Worm (Caenorhabditis elegans) whole organism, L1 larva: Measurements from ENCODE around the gene srx-111.

Source experiments
- C04F5.9 ChIP-seq: sonication (generic microtip); optimal IDR thresholded peaks from 2 replicates; lab custom pipeline; 2016; ENCODE audit warnings: missing genetic modification characterization, missing compliant biosample characterization
- C16A3.4 ChIP-seq: fragments of 150-350 bp; optimal IDR thresholded peaks from 2 replicates; lab custom pipeline; 2014; ENCODE audit warnings: missing biosample characterization, missing genetic modification characterization
- F16B12.6 ChIP-seq: fragments of 150-350 bp; optimal IDR thresholded peaks from 2 replicates; lab custom pipeline; 2014; ENCODE audit warnings: missing biosample characterization, missing genetic modification characterization
- Y116A8C.19 ChIP-seq: sonication (generic microtip); optimal IDR thresholded peaks from 2 replicates; lab custom pipeline; 2016; ENCODE audit warnings: missing compliant biosample characterization, missing genetic modification characterization, borderline replicate concordance
- aha-1 ChIP-seq: fragments of 150-350 bp; optimal IDR thresholded peaks from 2 replicates; lab custom pipeline; 2014; ENCODE audit warnings: missing biosample characterization, missing genetic modification characterization
- alr-1 ChIP-seq: fragments of 200-800 bp; sonication (Bioruptor generic); optimal IDR thresholded peaks from 2 replicates; lab custom pipeline; 2018; ENCODE audit warnings: borderline replicate concordance, mild to moderate bottlenecking, missing genetic modification characterization, missing compliant biosample characterization
- blmp-1 ChIP-seq: fragments of 150-350 bp; optimal IDR thresholded peaks from 2 replicates; lab custom pipeline; 2014; ENCODE audit warnings: missing biosample characterization, missing genetic modification characterization
- ceh-63 ChIP-seq: fragments of 200-800 bp; sonication (Bioruptor generic); optimal IDR thresholded peaks from 2 replicates; lab custom pipeline; 2018; ENCODE audit warnings: mild to moderate bottlenecking, missing genetic modification characterization, missing compliant biosample characterization
- ceh-8 ChIP-seq: fragments of 200-800 bp; sonication (Bioruptor generic); optimal IDR thresholded peaks from 2 replicates; lab custom pipeline; 2018; ENCODE audit warnings: mild to moderate bottlenecking, missing genetic modification characterization, moderate library complexity, missing compliant biosample characterization
- dpl-1 ChIP-seq, 3 experiments: fragments of 150-350 bp in 2 of 3; sonication (generic microtip) in 1 of 3; optimal IDR thresholded peaks; 2 replicates each; lab custom pipeline; 2014 to 2017; ENCODE audit warnings: missing biosample characterization in 3 of 3, missing genetic modification characterization in 3 of 3, missing genetic modification reagents in 3 of 3
- dsc-1 ChIP-seq: sonication (generic microtip); optimal IDR thresholded peaks from 2 replicates; lab custom pipeline; 2016; ENCODE audit warnings: mild to moderate bottlenecking, missing genetic modification characterization, missing compliant biosample characterization
- efl-1 ChIP-seq, 4 experiments: fragments of 150-350 bp; optimal IDR thresholded peaks in 3 of 4; peaks in 1 of 4; 1 replicate in 1 of 4; 2 replicates in 3 of 4; lab custom pipeline; 2014; ENCODE audit warnings: missing biosample characterization in 2 of 4, missing genetic modification characterization in 2 of 4, missing genetic modification reagents in 2 of 4
- efl-3 ChIP-seq: fragments of 200-800 bp; sonication (Bioruptor generic); optimal IDR thresholded peaks from 2 replicates; lab custom pipeline; 2018; ENCODE audit warnings: mild to moderate bottlenecking, missing genetic modification characterization, missing compliant biosample characterization
- elt-2 ChIP-seq: sonication (generic microtip); optimal IDR thresholded peaks from 2 replicates; lab custom pipeline; 2016; ENCODE audit warnings: missing genetic modification characterization, mild to moderate bottlenecking, inconsistent platforms, missing compliant biosample characterization, missing genetic modification reagents
- fkh-10 ChIP-seq: sonication (generic microtip); optimal IDR thresholded peaks from 2 replicates; lab custom pipeline; 2017; ENCODE audit warnings: missing biosample characterization, missing genetic modification reagents, missing genetic modification characterization
- fos-1 ChIP-seq: fragments of 150-350 bp; optimal IDR thresholded peaks from 2 replicates; lab custom pipeline; 2014; ENCODE audit warnings: missing biosample characterization, missing genetic modification characterization
- hlh-17 ChIP-seq: fragments of 200-800 bp; sonication (Bioruptor generic); optimal IDR thresholded peaks from 2 replicates; lab custom pipeline; 2018; ENCODE audit warnings: missing genetic modification characterization, mild to moderate bottlenecking, missing compliant biosample characterization, moderate library complexity, borderline replicate concordance
- irx-1 ChIP-seq: sonication (generic microtip); optimal IDR thresholded peaks from 2 replicates; lab custom pipeline; 2016; ENCODE audit warnings: missing genetic modification characterization, missing compliant biosample characterization
- isw-1 ChIP-seq: fragments of 200-800 bp; sonication (Bioruptor generic); IDR thresholded peaks from 2 replicates; pipeline ENCODE4 v1.3.6; 2022; ENCODE audit warnings: missing genetic modification characterization, missing compliant biosample characterization
- jun-1 ChIP-seq: fragments of 150-350 bp; optimal IDR thresholded peaks from 2 replicates; lab custom pipeline; 2014; ENCODE audit warnings: missing biosample characterization, missing genetic modification reagents, missing genetic modification characterization
- lin-14 ChIP-seq: fragments of 200-800 bp; sonication (Bioruptor generic); optimal IDR thresholded peaks from 2 replicates; lab custom pipeline; 2018; ENCODE audit warnings: mild to moderate bottlenecking, missing genetic modification characterization, moderate library complexity, missing compliant biosample characterization
- lin-39 ChIP-seq: fragments of 150-350 bp; optimal IDR thresholded peaks from 2 replicates; lab custom pipeline; 2014; ENCODE audit warnings: missing biosample characterization, missing genetic modification reagents, missing genetic modification characterization
- mdl-1 ChIP-seq, 2 experiments: fragments of 150-350 bp; optimal IDR thresholded peaks; 2 replicates each; lab custom pipeline; 2014 to 2017; ENCODE audit warnings: missing biosample characterization in 2 of 2, missing genetic modification characterization in 2 of 2, inconsistent platforms in 1 of 2
- mef-2 ChIP-seq: fragments of 150-350 bp; optimal IDR thresholded peaks from 2 replicates; lab custom pipeline; 2014; ENCODE audit warnings: missing biosample characterization, missing genetic modification characterization
- mep-1 ChIP-seq: fragments of 150-350 bp; optimal IDR thresholded peaks from 2 replicates; lab custom pipeline; 2014; ENCODE audit warnings: missing biosample characterization, missing genetic modification characterization
- nhr-11 ChIP-seq: fragments of 150-350 bp; optimal IDR thresholded peaks from 2 replicates; lab custom pipeline; 2014; ENCODE audit warnings: missing biosample characterization, missing genetic modification characterization
- nhr-19 ChIP-seq: fragments of 200-800 bp; sonication (Bioruptor generic); conservative IDR thresholded peaks from 2 replicates; pipeline ENCODE4 v1.3.6; 2022; ENCODE audit warnings: missing genetic modification characterization, missing compliant biosample characterization
- nhr-20 ChIP-seq: sonication (generic microtip); optimal IDR thresholded peaks from 2 replicates; lab custom pipeline; 2016; ENCODE audit warnings: mild to moderate bottlenecking, missing genetic modification characterization, missing compliant biosample characterization
- nhr-237 ChIP-seq: fragments of 150-350 bp; optimal IDR thresholded peaks from 2 replicates; lab custom pipeline; 2014; ENCODE audit warnings: missing biosample characterization, missing genetic modification characterization
- nhr-84 ChIP-seq: sonication (generic microtip); optimal IDR thresholded peaks from 2 replicates; lab custom pipeline; 2017; ENCODE audit warnings: missing biosample characterization, missing genetic modification characterization
- nhr-85 ChIP-seq: sonication (generic microtip); peaks from one replicate; lab custom pipeline; 2016; ENCODE audit warnings: missing genetic modification characterization, inconsistent platforms, missing compliant biosample characterization
- pag-3 ChIP-seq: sonication (generic microtip); optimal IDR thresholded peaks from 2 replicates; lab custom pipeline; 2017; ENCODE audit warnings: missing genetic modification characterization, mild to moderate bottlenecking, missing compliant biosample characterization, antibody characterized with exemption, borderline replicate concordance; ENCODE audit not compliant: insufficient read depth
- pqm-1 ChIP-seq: sonication (generic microtip); optimal IDR thresholded peaks from 3 replicates; lab custom pipeline; 2017; ENCODE audit warnings: missing biosample characterization, missing genetic modification characterization
- snpc-4 ChIP-seq: fragments of 150-350 bp; optimal IDR thresholded peaks from 2 replicates; lab custom pipeline; 2014; ENCODE audit warnings: missing biosample characterization, missing genetic modification characterization
- sox-4 ChIP-seq: sonication (generic microtip); optimal IDR thresholded peaks from 2 replicates; lab custom pipeline; 2016; ENCODE audit warnings: missing genetic modification characterization, missing compliant biosample characterization
- swsn-7 ChIP-seq: sonication (generic microtip); optimal IDR thresholded peaks from 2 replicates; lab custom pipeline; 2016; ENCODE audit warnings: missing genetic modification characterization, missing compliant biosample characterization
- unc-130 ChIP-seq: fragments of 150-350 bp; optimal IDR thresholded peaks from 2 replicates; lab custom pipeline; 2017; ENCODE audit warnings: missing biosample characterization, missing genetic modification characterization, inconsistent platforms
- unc-30 ChIP-seq: sonication (generic microtip); optimal IDR thresholded peaks from 2 replicates; lab custom pipeline; 2017; ENCODE audit warnings: missing biosample characterization, missing genetic modification characterization
- unc-62 ChIP-seq: fragments of 150-350 bp; optimal IDR thresholded peaks from 2 replicates; lab custom pipeline; 2014; ENCODE audit warnings: missing biosample characterization, missing genetic modification reagents, missing genetic modification characterization
- unc-86 ChIP-seq: sonication (generic microtip); optimal IDR thresholded peaks from 2 replicates; lab custom pipeline; 2016; ENCODE audit warnings: missing genetic modification characterization, missing compliant biosample characterization
- unc-98 ChIP-seq: fragments of 200-800 bp; sonication (Bioruptor generic); IDR thresholded peaks from 2 replicates; pipeline ENCODE4 v1.3.6; 2022; ENCODE audit warnings: missing genetic modification characterization, missing compliant biosample characterization
- vab-15 ChIP-seq: sonication (generic microtip); optimal IDR thresholded peaks from 2 replicates; lab custom pipeline; 2017; ENCODE audit warnings: missing genotype, mild to moderate bottlenecking, missing genetic modification characterization, missing compliant biosample characterization
- xbp-1 ChIP-seq: sonication (generic microtip); optimal IDR thresholded peaks from 2 replicates; lab custom pipeline; 2016; ENCODE audit warnings: missing genetic modification characterization, missing compliant biosample characterization
- zag-1 ChIP-seq: fragments of 150-350 bp; optimal IDR thresholded peaks from 2 replicates; lab custom pipeline; 2014; ENCODE audit warnings: missing biosample characterization, missing genetic modification characterization
- zip-4 ChIP-seq: fragments of 200-800 bp; sonication (Bioruptor generic); optimal IDR thresholded peaks from 2 replicates; lab custom pipeline; 2018; ENCODE audit warnings: mild to moderate bottlenecking, missing genetic modification characterization, moderate library complexity, missing compliant biosample characterization
- ztf-11 ChIP-seq, 2 experiments: sonication (generic microtip); optimal IDR thresholded peaks; 2 replicates each; lab custom pipeline; 2016 to 2017; ENCODE audit warnings: missing genetic modification characterization in 2 of 2, missing biosample characterization in 1 of 2, missing compliant biosample characterization in 1 of 2
- ztf-4 ChIP-seq: fragments of 150-350 bp; optimal IDR thresholded peaks from 2 replicates; lab custom pipeline; 2014; ENCODE audit warnings: missing biosample characterization, missing genetic modification characterization

The srx-111 gene

ce11 chrII:3747405-3747804 lies 10.2 kb upstream of the srx-111 start, which contains the start of gene fbxb-92:
TSS of gene fbxb-92 (minus strand) at chrII:3747505.
- no peak for TF ChIP-seq irx-1
- no peak for TF ChIP-seq hlh-17 (GFP tag; lab: Kevin White, UChicago)
- no peak for TF ChIP-seq zip-4 (GFP tag; lab: Kevin White, UChicago)
- no peak for TF ChIP-seq unc-30 (tag; lab: Kevin White, UChicago)
- TF ChIP-seq pqm-1 (tag; lab: Kevin White, UChicago): no peak
- no peak for TF ChIP-seq ceh-63 (GFP tag; lab: Kevin White, UChicago)
- no peak for TF ChIP-seq elt-2 (tag; lab: Kevin White, UChicago)
- no peak for TF ChIP-seq Y116A8C.19 (tag; lab: Kevin White, UChicago)
- no peak for TF ChIP-seq efl-1 (optimal IDR thresholded peaks at IDR 0.05; lab: Kevin White, UChicago)
- no peak for TF ChIP-seq efl-1 (GFP tag; optimal IDR thresholded peaks at IDR 0.05 in 1 of 2; lab: Kevin White, UChicago)
- no peak for TF ChIP-seq xbp-1
- TF ChIP-seq unc-98 (GFP tag; lab: Robert Waterston, UW): no peak
- no peak for TF ChIP-seq fos-1 (tag; lab: Kevin White, UChicago)
- no peak for TF ChIP-seq nhr-85 (tag; lab: Kevin White, UChicago)
- TF ChIP-seq swsn-7: no peak
- TF ChIP-seq mep-1 (tag; lab: Kevin White, UChicago): no peak
- no peak for TF ChIP-seq lin-39
- no peak for TF ChIP-seq unc-86 (tag; lab: Kevin White, UChicago)
- no peak for TF ChIP-seq nhr-19 (GFP tag; lab: Robert Waterston, UW)
- no peak for TF ChIP-seq C04F5.9 (tag; lab: Kevin White, UChicago)
- no peak for TF ChIP-seq unc-130 (tag; lab: Kevin White, UChicago)
- TF ChIP-seq, all 84 proteins: peak for 0

- TF ChIP-seq alr-1 (tag; lab: Kevin White, UChicago) (no peak), nhr-84 (tag; lab: Kevin White, UChicago) (no peak), unc-62 (no peak), nhr-237 (tag; lab: Kevin White, UChicago) (no peak), C04F5.9 (tag; lab: Kevin White, UChicago) (no peak), unc-130 (tag; lab: Kevin White, UChicago) (no peak), fkh-10 (GFP tag; lab: Kevin White, UChicago) (no peak), hlh-17 (GFP tag; lab: Kevin White, UChicago) (no peak), ztf-11 (tag; optimal IDR thresholded peaks at IDR 0.05; lab: Kevin White, UChicago) (no peak), dpl-1 (GFP tag; optimal IDR thresholded peaks at IDR 0.05; lab: Kevin White, UChicago) (no peak), pag-3 (no peak), nhr-20 (no peak), snpc-4 (tag; lab: Kevin White, UChicago) (no peak), C16A3.4 (tag; lab: Kevin White, UChicago) (no peak), unc-86 (tag; lab: Kevin White, UChicago) (no peak), fos-1 (tag; lab: Kevin White, UChicago) (no peak)
Measured at ce11 chrII:3748719-3749118, 8.9 kb upstream of the srx-111 start, which contains the start of gene fbxb-90. TSS of gene fbxb-90 (minus strand) at chrII:3748819.

ce11 chrII:3750685-3751084 lies 6.9 kb upstream of the srx-111 start, which contains the start of gene fbxb-91:
TSS of gene fbxb-91 (minus strand) at chrII:3750785.
- TF ChIP-seq nhr-11 (no peak), hlh-17 (GFP tag; lab: Kevin White, UChicago) (no peak), ztf-4 (tag; lab: Kevin White, UChicago) (no peak), sox-4 (tag; lab: Kevin White, UChicago) (no peak), isw-1 (no peak), lin-14 (GFP tag; lab: Kevin White, UChicago) (no peak)

- TF ChIP-seq F16B12.6 (tag; lab: Kevin White, UChicago) (no peak), mef-2 (tag; lab: Kevin White, UChicago) (no peak), efl-3 (GFP tag; lab: Kevin White, UChicago) (no peak), unc-62 (no peak), zag-1 (tag; lab: Kevin White, UChicago) (no peak), vab-15 (tag; lab: Kevin White, UChicago) (no peak), unc-130 (tag; lab: Kevin White, UChicago) (no peak), mdl-1 (tag; optimal IDR thresholded peaks at IDR 0.05; lab: Kevin White, UChicago) (no peak), blmp-1 (tag; lab: Kevin White, UChicago) (no peak), jun-1 (tag; lab: Kevin White, UChicago) (no peak), lin-14 (GFP tag; lab: Kevin White, UChicago) (no peak), ceh-8 (no peak), sox-4 (tag; lab: Kevin White, UChicago) (no peak), aha-1 (tag; lab: Kevin White, UChicago) (no peak), dsc-1 (tag; lab: Kevin White, UChicago) (no peak), Y116A8C.19 (tag; lab: Kevin White, UChicago) (no peak)
Measured at ce11 chrII:3752184-3752583, 5.4 kb upstream of the srx-111 start, which contains the start of gene sdz-11. TSS of gene sdz-11 (minus strand) at chrII:3752284.
